Worm (Caenorhabditis elegans) whole organism, L2 larva: Measurements from ENCODE around the gene F48E8.4.

Experiments
- F13H6.1 ChIP-seq: sonication (generic microtip); optimal IDR thresholded peaks from 2 replicates; lab custom pipeline; 2016; ENCODE audit warnings: missing genetic modification characterization, missing compliant biosample characterization
- egl-27 ChIP-seq: sonication (generic microtip); optimal IDR thresholded peaks from 3 replicates; lab custom pipeline; 2017; ENCODE audit warnings: missing biosample characterization, missing genetic modification reagents, missing genetic modification characterization
- unc-55 ChIP-seq: fragments of 150-350 bp; sonication (generic microtip); optimal IDR thresholded peaks from 3 replicates; lab custom pipeline; 2014; ENCODE audit warnings: missing biosample characterization, missing genetic modification reagents, missing genetic modification characterization
- zag-1 ChIP-seq: fragments of 150-350 bp; optimal IDR thresholded peaks from 2 replicates; lab custom pipeline; 2014; ENCODE audit warnings: missing biosample characterization, missing genetic modification characterization

ce11 chrIII:5417921-5418320 lies 35.5 kb upstream of the F48E8.4 start:
- TF ChIP-seq egl-27, result no peak
- no peak for TF ChIP-seq zag-1 (tag; lab: Kevin White, UChicago)
- TF ChIP-seq F13H6.1 (tag; lab: Kevin White, UChicago), result no peak
- TF ChIP-seq unc-55, result no peak
